Fruit fly (Drosophila melanogaster): ENCODE results near the gene Ost48.

Gene Ost48

dm6 chrX:9201080-9201479 lies 42.8 kb upstream of the Ost48 start:
- TF ChIP-seq Med (GFP tag) = peak; percentile 51
- TF ChIP-seq CG34376 (GFP tag; optimal IDR thresholded peaks at IDR 0.05) = peak; percentile 86
- no peak for TF ChIP-seq Eip74EF (GFP tag; optimal IDR thresholded peaks at IDR 0.05)
- peak; percentile 31 for TF ChIP-seq gro (GFP tag; optimal IDR thresholded peaks at IDR 0.05)
- TF ChIP-seq exex (tag; optimal IDR thresholded peaks at IDR 0.05) = peak; percentile 85
- no peak for TF ChIP-seq CG14965 (GFP tag; optimal IDR thresholded peaks at IDR 0.05; ENCODE audit: borderline replicate concordance)
- TF ChIP-seq Sox100B (GFP tag; optimal IDR thresholded peaks at IDR 0.05) = no peak
- TF ChIP-seq CG2199 (GFP tag; IDR thresholded peaks at IDR 0.05) = 0 out of 3 replicates have a peak, but pooled peaks have one; percentile 45
- no peak for TF ChIP-seq ash1 (GFP tag; optimal IDR thresholded peaks at IDR 0.05)
- TF ChIP-seq abd-A (tag; optimal IDR thresholded peaks at IDR 0.05) = peak; percentile 89
- no peak for TF ChIP-seq CG10274 (GFP tag; optimal IDR thresholded peaks at IDR 0.05)
- no peak for TF ChIP-seq scrt (GFP tag; optimal IDR thresholded peaks at IDR 0.05)
- no peak for TF ChIP-seq tgo (GFP tag; IDR thresholded peaks at IDR 0.05)
- TF ChIP-seq luna (GFP tag; optimal IDR thresholded peaks at IDR 0.05) = no peak
- TF ChIP-seq CG12391 (tag; optimal IDR thresholded peaks at IDR 0.05) = no peak
- TF ChIP-seq D19A (tag; optimal IDR thresholded peaks at IDR 0.05) = no peak
- TF ChIP-seq CG15073 (GFP tag; optimal IDR thresholded peaks at IDR 0.05) = no peak
- TF ChIP-seq Ets97D (GFP tag; optimal IDR thresholded peaks at IDR 0.05) = no peak
- TF ChIP-seq CG15514 (GFP tag; optimal IDR thresholded peaks at IDR 0.05) = peak; percentile 19
- no peak for TF ChIP-seq CG12744 (GFP tag; optimal IDR thresholded peaks at IDR 0.05)
- peak; percentile 65 for TF ChIP-seq CG15601 (tag; optimal IDR thresholded peaks at IDR 0.05)
- TF ChIP-seq CG18262 (tag; optimal IDR thresholded peaks at IDR 0.05) = no peak
- no peak for TF ChIP-seq mld (GFP tag; IDR thresholded peaks at IDR 0.05; ENCODE audit: partially characterized antibody)
- TF ChIP-seq CG1024 (GFP tag; IDR thresholded peaks at IDR 0.05) = no peak
- TF ChIP-seq caup (GFP tag; optimal IDR thresholded peaks at IDR 0.05; ENCODE audit: severe bottlenecking) = peak; percentile 11
- TF ChIP-seq ftz-f1 (GFP tag; optimal IDR thresholded peaks at IDR 0.05) = peak; percentile 83
- no peak for TF ChIP-seq CG10979 (tag; optimal IDR thresholded peaks at IDR 0.05)
- TF ChIP-seq CG13296 (GFP tag; optimal IDR thresholded peaks at IDR 0.05) = peak; percentile 13
- TF ChIP-seq Pdp1 (GFP tag; optimal IDR thresholded peaks at IDR 0.05) = peak in 1 of 2 experiments; percentile 80
- TF ChIP-seq CG1792 (GFP tag; optimal IDR thresholded peaks at IDR 0.05) = no peak
- TF ChIP-seq B-H1 (GFP tag; IDR thresholded peaks at IDR 0.05) = no peak
- peak; percentile 19 for TF ChIP-seq CG10543 (GFP tag; optimal IDR thresholded peaks at IDR 0.05)
- TF ChIP-seq CG16779 (GFP tag; IDR thresholded peaks at IDR 0.05) = no peak
- no peak for TF ChIP-seq ERR (GFP tag; optimal IDR thresholded peaks at IDR 0.05)
- TF ChIP-seq CG2712 (tag; optimal IDR thresholded peaks at IDR 0.05) = no peak
- TF ChIP-seq NC2β (GFP tag; optimal IDR thresholded peaks at IDR 0.05) = no peak
- TF ChIP-seq ab (GFP tag; optimal IDR thresholded peaks at IDR 0.05) = no peak
- no peak for TF ChIP-seq E2f1 (GFP tag; IDR thresholded peaks at IDR 0.05)
- no peak for TF ChIP-seq Aef1 (GFP tag; IDR thresholded peaks at IDR 0.05)
- TF ChIP-seq CG8924 (tag; optimal IDR thresholded peaks at IDR 0.05) = no peak
- TF ChIP-seq CG2678 (tag; optimal IDR thresholded peaks at IDR 0.05) = no peak
- no peak for TF ChIP-seq CG16813 (GFP tag; IDR thresholded peaks at IDR 0.05; ENCODE audit: partially characterized antibody)
- TF ChIP-seq CG11247 (GFP tag; IDR thresholded peaks at IDR 0.05) = no peak
- TF ChIP-seq CG12071 (GFP tag; optimal IDR thresholded peaks at IDR 0.05) = no peak
- TF ChIP-seq GATAe (GFP tag; conservative IDR thresholded peaks at IDR 0.05) = peak; percentile 60; the same call in 1 of the 2 replicates
- peak; percentile 55 for TF ChIP-seq sd (tag; optimal IDR thresholded peaks at IDR 0.05)
- TF ChIP-seq Ada2b (GFP tag; IDR thresholded peaks at IDR 0.05) = no peak
- TF ChIP-seq CG1603 (tag; optimal IDR thresholded peaks at IDR 0.05) = no peak
- no peak for TF ChIP-seq CG6175 (GFP tag; IDR thresholded peaks at IDR 0.05)
- no peak for TF ChIP-seq YL-1 (GFP tag; optimal IDR thresholded peaks at IDR 0.05)
- peak; percentile 55; the same call in 1 of the 2 replicates for TF ChIP-seq Lim3 (GFP tag; IDR thresholded peaks at IDR 0.05)
